Fruit fly (Drosophila melanogaster) whole organism, embryonic: ENCODE results near the gene CG34276.
A peak's percentile ranks its signal among the peaks of the same experiment; 100 is the strongest.

Source experiments
- Adf1 ChIP-seq: fragments of 200-800 bp; sonication (Bioruptor generic); IDR thresholded peaks from 2 replicates; pipeline ENCODE4 v1.3.6; 2022; ENCODE audit warnings: missing biosample characterization, missing genetic modification characterization
- CG10543 ChIP-seq: fragments of 200-800 bp; sonication (Bioruptor generic); optimal IDR thresholded peaks from 3 replicates; lab custom pipeline; 2017; ENCODE audit warnings: missing biosample characterization, mild to moderate bottlenecking, missing genetic modification characterization, moderate library complexity
- CG10654 ChIP-seq: fragments of 200-800 bp; sonication (Bioruptor generic); optimal IDR thresholded peaks from 2 replicates; lab custom pipeline; 2016; ENCODE audit warnings: missing biosample characterization, missing genetic modification characterization
- CG12219 ChIP-seq: fragments of 200-800 bp; sonication (Bioruptor generic); optimal IDR thresholded peaks from 3 replicates; lab custom pipeline; 2018; ENCODE audit warnings: missing biosample characterization, mild to moderate bottlenecking, missing genetic modification characterization
- CG14860 ChIP-seq: fragments of 200-800 bp; sonication (Bioruptor generic); IDR thresholded peaks from 3 replicates; pipeline ENCODE4 v1.3.6; 2022; ENCODE audit warnings: missing biosample characterization, missing genetic modification characterization; ENCODE audit not compliant: partially characterized antibody
- CG1603 ChIP-seq: fragments of 200-800 bp; sonication (Bioruptor generic); optimal IDR thresholded peaks from 2 replicates; lab custom pipeline; 2019; ENCODE audit warnings: missing biosample characterization, mild to moderate bottlenecking, missing genetic modification characterization, moderate library complexity
- CG2129 ChIP-seq: fragments of 200-800 bp; sonication (Bioruptor generic); IDR thresholded peaks from 2 replicates; pipeline ENCODE4 v1.3.6; 2022; ENCODE audit warnings: missing biosample characterization, missing genetic modification characterization; ENCODE audit not compliant: partially characterized antibody
- CG31388 ChIP-seq: fragments of 200-800 bp; sonication (Bioruptor generic); optimal IDR thresholded peaks from 2 replicates; lab custom pipeline; 2016; ENCODE audit warnings: missing biosample characterization, missing genetic modification characterization
- CG31441 ChIP-seq: fragments of 200-800 bp; sonication (Bioruptor generic); IDR thresholded peaks from 2 replicates; pipeline ENCODE4 v1.3.6; 2022; ENCODE audit warnings: missing biosample characterization, missing genetic modification characterization
- CG3281 ChIP-seq: fragments of 200-800 bp; sonication (Bioruptor generic); optimal IDR thresholded peaks from 3 replicates; lab custom pipeline; 2017; ENCODE audit warnings: missing biosample characterization, mild to moderate bottlenecking, missing genetic modification characterization
- CG3407 ChIP-seq: fragments of 200-800 bp; sonication (Bioruptor generic); optimal IDR thresholded peaks from 2 replicates; lab custom pipeline; 2018; ENCODE audit warnings: missing biosample characterization, mild to moderate bottlenecking, missing genetic modification characterization
- CG3847 ChIP-seq: fragments of 200-800 bp; sonication (Bioruptor generic); IDR thresholded peaks from 2 replicates; pipeline ENCODE4 v1.3.6; 2022; ENCODE audit warnings: missing biosample characterization, missing genetic modification characterization
- CG4820 ChIP-seq: fragments of 200-800 bp; sonication (Bioruptor generic); optimal IDR thresholded peaks from 3 replicates; lab custom pipeline; 2016; ENCODE audit warnings: missing biosample characterization, missing genetic modification characterization
- CG7745 ChIP-seq: fragments of 200-800 bp; sonication (Bioruptor generic); optimal IDR thresholded peaks from 2 replicates; lab custom pipeline; 2018; ENCODE audit warnings: missing biosample characterization, mild to moderate bottlenecking, missing genetic modification characterization, moderate library complexity
- CG8089 ChIP-seq: fragments of 200-800 bp; sonication (Bioruptor generic); optimal IDR thresholded peaks from 3 replicates; lab custom pipeline; 2016; ENCODE audit warnings: missing biosample characterization, missing genetic modification characterization
- CHES-1-like ChIP-seq: fragments of 200-800 bp; sonication (Bioruptor generic); optimal IDR thresholded peaks from 2 replicates; lab custom pipeline; 2016; ENCODE audit warnings: missing biosample characterization, missing genetic modification characterization
- Doc2 ChIP-seq: fragments of 200-800 bp; sonication (Bioruptor generic); IDR thresholded peaks from 2 replicates; pipeline ENCODE4 v1.3.6; 2022; ENCODE audit warnings: missing biosample characterization, missing genetic modification characterization
- HLH3B ChIP-seq: fragments of 200-800 bp; sonication (Bioruptor generic); IDR thresholded peaks from 2 replicates; pipeline ENCODE4 v1.3.6; 2022; ENCODE audit warnings: missing biosample characterization, missing genetic modification characterization
- Hsf ChIP-seq: fragments of 200-800 bp; sonication (Bioruptor generic); optimal IDR thresholded peaks from 3 replicates; lab custom pipeline; 2016; ENCODE audit warnings: missing biosample characterization, missing genetic modification characterization
- Lhr ChIP-seq: fragments of 200-800 bp; sonication (Bioruptor generic); optimal IDR thresholded peaks from 3 replicates; lab custom pipeline; 2017; ENCODE audit warnings: mild to moderate bottlenecking, missing biosample characterization, missing genetic modification reagents, missing genetic modification characterization
- Max ChIP-seq: fragments of 200-800 bp; sonication (Bioruptor generic); optimal IDR thresholded peaks from 2 replicates; lab custom pipeline; 2016; ENCODE audit warnings: missing biosample characterization, mild to moderate bottlenecking, missing genetic modification characterization
- Mrtf ChIP-seq: fragments of 200-800 bp; sonication (Bioruptor generic); IDR thresholded peaks from 3 replicates; pipeline ENCODE4 v1.3.6; 2022; ENCODE audit warnings: missing biosample characterization, missing genetic modification characterization
- NFAT ChIP-seq: fragments of 200-800 bp; sonication (Bioruptor generic); IDR thresholded peaks from 2 replicates; pipeline ENCODE4 v1.3.6; 2022; ENCODE audit warnings: missing biosample characterization, missing genetic modification characterization
- Oli ChIP-seq: fragments of 200-800 bp; sonication (Bioruptor generic); optimal IDR thresholded peaks from 2 replicates; lab custom pipeline; 2018; ENCODE audit warnings: missing biosample characterization, mild to moderate bottlenecking, missing genetic modification characterization, moderate library complexity
- Sox100B ChIP-seq: fragments of 200-800 bp; sonication (Bioruptor generic); optimal IDR thresholded peaks from 3 replicates; lab custom pipeline; 2018; ENCODE audit warnings: missing biosample characterization, mild to moderate bottlenecking, missing genetic modification characterization
- Sox102F ChIP-seq: fragments of 200-800 bp; sonication (Bioruptor generic); optimal IDR thresholded peaks from 2 replicates; lab custom pipeline; 2018; ENCODE audit warnings: missing biosample characterization, mild to moderate bottlenecking, missing genetic modification characterization, moderate library complexity
- Xbp1 ChIP-seq: fragments of 200-800 bp; sonication (Bioruptor generic); optimal IDR thresholded peaks from 3 replicates; lab custom pipeline; 2016; ENCODE audit warnings: missing biosample characterization, mild to moderate bottlenecking, missing genetic modification characterization
- ap ChIP-seq: fragments of 200-800 bp; sonication (Bioruptor generic); IDR thresholded peaks from 2 replicates; pipeline ENCODE4 v1.3.6; 2022; ENCODE audit warnings: missing biosample characterization, missing genetic modification characterization
- ash1 ChIP-seq: fragments of 200-800 bp; sonication (Bioruptor generic); optimal IDR thresholded peaks from 2 replicates; lab custom pipeline; 2018; ENCODE audit warnings: missing biosample characterization, mild to moderate bottlenecking, missing genetic modification characterization
- az2 ChIP-seq: fragments of 200-800 bp; sonication (Bioruptor generic); optimal IDR thresholded peaks from 3 replicates; lab custom pipeline; 2016; ENCODE audit warnings: missing biosample characterization, missing genetic modification characterization
- bigmax ChIP-seq: fragments of 200-800 bp; sonication (Bioruptor generic); optimal IDR thresholded peaks from 2 replicates; lab custom pipeline; 2018; ENCODE audit warnings: missing biosample characterization, mild to moderate bottlenecking, missing genetic modification characterization
- br ChIP-seq: fragments of >200 bp; optimal IDR thresholded peaks from 2 replicates; lab custom pipeline; 2017
- chinmo ChIP-seq: fragments of 200-800 bp; sonication (Bioruptor generic); IDR thresholded peaks from 4 replicates; pipeline ENCODE4 v1.3.6; 2022; ENCODE audit warnings: missing biosample characterization, missing genetic modification characterization; ENCODE audit not compliant: partially characterized antibody
- da ChIP-seq: fragments of 200-800 bp; sonication (Bioruptor generic); optimal IDR thresholded peaks from 2 replicates; lab custom pipeline; 2016; ENCODE audit warnings: missing biosample characterization, missing genetic modification characterization
- ewg ChIP-seq: fragments of 200-800 bp; sonication (Bioruptor generic); optimal IDR thresholded peaks from 3 replicates; lab custom pipeline; 2017; ENCODE audit warnings: mild to moderate bottlenecking, missing biosample characterization, missing genetic modification reagents, missing genetic modification characterization
- exex ChIP-seq: fragments of 200-800 bp; sonication (Bioruptor generic); optimal IDR thresholded peaks from 4 replicates; lab custom pipeline; 2018; ENCODE audit warnings: missing biosample characterization, mild to moderate bottlenecking, missing genetic modification characterization, moderate library complexity
- fru ChIP-seq: fragments of >200 bp; optimal IDR thresholded peaks from 2 replicates; lab custom pipeline; 2017
- ftz-f1 ChIP-seq: fragments of 200-800 bp; sonication (Bioruptor generic); optimal IDR thresholded peaks from 2 replicates; lab custom pipeline; 2016; ENCODE audit warnings: missing biosample characterization, missing genetic modification characterization
- gcm ChIP-seq: fragments of 200-800 bp; sonication (Bioruptor generic); optimal IDR thresholded peaks from 2 replicates; lab custom pipeline; 2019; ENCODE audit warnings: missing biosample characterization, mild to moderate bottlenecking, missing genetic modification characterization, moderate library complexity
- gem ChIP-seq: fragments of 200-800 bp; sonication (Bioruptor generic); optimal IDR thresholded peaks from 2 replicates; lab custom pipeline; 2019; ENCODE audit warnings: missing biosample characterization, mild to moderate bottlenecking, missing genetic modification characterization, moderate library complexity
- ham ChIP-seq: fragments of 200-800 bp; sonication (Bioruptor generic); IDR thresholded peaks from 2 replicates; pipeline ENCODE4 v1.3.6; 2022; ENCODE audit warnings: missing biosample characterization, missing genetic modification characterization
- hbn ChIP-seq: fragments of 200-800 bp; sonication (Bioruptor generic); IDR thresholded peaks from 2 replicates; pipeline ENCODE4 v1.3.6; 2022; ENCODE audit warnings: missing biosample characterization, missing genetic modification characterization; ENCODE audit not compliant: partially characterized antibody
- ind ChIP-seq: fragments of 200-800 bp; sonication (Bioruptor generic); optimal IDR thresholded peaks from 3 replicates; lab custom pipeline; 2016; ENCODE audit warnings: missing biosample characterization, missing genetic modification characterization
- inv ChIP-seq: fragments of 200-800 bp; sonication (Bioruptor generic); IDR thresholded peaks from 2 replicates; pipeline ENCODE4 v1.3.6; 2022; ENCODE audit warnings: missing biosample characterization, missing genetic modification characterization; ENCODE audit not compliant: partially characterized antibody
- jumu ChIP-seq: fragments of 200-800 bp; sonication (Bioruptor generic); optimal IDR thresholded peaks from 3 replicates; lab custom pipeline; 2016; ENCODE audit warnings: missing biosample characterization, missing genetic modification characterization
- ken ChIP-seq: fragments of 200-800 bp; sonication (Bioruptor generic); IDR thresholded peaks from 3 replicates; pipeline ENCODE4 v1.3.6; 2022; ENCODE audit warnings: missing biosample characterization, missing genetic modification characterization
- klu ChIP-seq: fragments of 200-800 bp; sonication (Bioruptor generic); IDR thresholded peaks from 2 replicates; pipeline ENCODE4 v1.3.6; 2022; ENCODE audit warnings: missing biosample characterization, missing genetic modification characterization
- pho ChIP-seq: fragments of 200-800 bp; sonication (Bioruptor generic); optimal IDR thresholded peaks from 2 replicates; lab custom pipeline; 2016; ENCODE audit warnings: missing biosample characterization, missing genetic modification characterization
- pum ChIP-seq: fragments of 200-800 bp; sonication (Bioruptor generic); optimal IDR thresholded peaks from 2 replicates; lab custom pipeline; 2016; ENCODE audit warnings: missing biosample characterization, missing genetic modification characterization
- repo ChIP-seq: fragments of 200-800 bp; sonication (Bioruptor generic); optimal IDR thresholded peaks from 2 replicates; lab custom pipeline; 2016; ENCODE audit warnings: missing biosample characterization, missing genetic modification characterization
- slbo ChIP-seq: fragments of 200-800 bp; sonication (Bioruptor generic); IDR thresholded peaks from 2 replicates; pipeline ENCODE4 v1.3.6; 2022; ENCODE audit warnings: missing biosample characterization, missing genetic modification characterization
- tin ChIP-seq: fragments of 200-800 bp; sonication (Bioruptor generic); optimal IDR thresholded peaks from 3 replicates; lab custom pipeline; 2016; ENCODE audit warnings: missing biosample characterization, missing genetic modification characterization
- tio ChIP-seq: fragments of 200-800 bp; sonication (Bioruptor generic); optimal IDR thresholded peaks from 2 replicates; lab custom pipeline; 2017; ENCODE audit warnings: missing biosample characterization, missing genetic modification characterization, inconsistent platforms

The CG34276 gene

dm6 chr3R:15973488-15973975 is 48.1 kb downstream of the CG34276 start (continued):
- TF ChIP-seq Oli (tag; lab: Kevin White, UChicago), result no peak
- TF ChIP-seq CG2129 (GFP tag; lab: Robert Waterston, UW), result no peak
- no peak for TF ChIP-seq Hsf (GFP tag; lab: Kevin White, UChicago)
- no peak for TF ChIP-seq ind (GFP tag; lab: Kevin White, UChicago)
- TF ChIP-seq exex (tag; lab: Kevin White, UChicago), result peak; percentile 71
- TF ChIP-seq CG3281, result no peak
- peak; percentile 56 for TF ChIP-seq da (GFP tag; lab: Kevin White, UChicago)
- no peak for TF ChIP-seq Mrtf (GFP tag; lab: Robert Waterston, UW)
- no peak for TF ChIP-seq az2 (GFP tag; lab: Kevin White, UChicago)
- TF ChIP-seq CG14860, result no peak
- TF ChIP-seq bigmax (GFP tag; lab: Kevin White, UChicago), result no peak
- TF ChIP-seq ash1, result no peak
- TF ChIP-seq Lhr (GFP tag; lab: Kevin White, UChicago), result no peak
- no peak for TF ChIP-seq gcm
- TF ChIP-seq CG3407, result no peak
- no peak for TF ChIP-seq ken (GFP tag; lab: Robert Waterston, UW)
- no peak for TF ChIP-seq fru (lab: Kevin White, UChicago)
- no peak for TF ChIP-seq gem
- TF ChIP-seq br (lab: Kevin White, UChicago), result no peak
- no peak for TF ChIP-seq klu (GFP tag; lab: Robert Waterston, UW)
- no peak for TF ChIP-seq CG7745 (tag; lab: Kevin White, UChicago)
- peak; percentile 52 for TF ChIP-seq jumu (GFP tag; lab: Kevin White, UChicago)
- TF ChIP-seq Xbp1, result no peak
- no peak for TF ChIP-seq CG31388 (GFP tag; lab: Kevin White, UChicago)
- no peak for TF ChIP-seq ham (GFP tag; lab: Robert Waterston, UW)
- peak; percentile 72 for TF ChIP-seq CHES-1-like (GFP tag; lab: Kevin White, UChicago)
- no peak for TF ChIP-seq Doc2 (GFP tag; lab: Robert Waterston, UW)
- TF ChIP-seq NFAT (GFP tag; lab: Robert Waterston, UW), result no peak
- peak; percentile 69 for TF ChIP-seq CG10543
- no peak for TF ChIP-seq inv
- TF ChIP-seq pum (GFP tag; lab: Kevin White, UChicago), result peak; percentile 28
- no peak for TF ChIP-seq ap (GFP tag; lab: Robert Waterston, UW)
- TF ChIP-seq CG31441 (GFP tag; lab: Robert Waterston, UW), result no peak
- TF ChIP-seq pho, result no peak
- peak; percentile 100 for TF ChIP-seq ewg (GFP tag; lab: Kevin White, UChicago)
- TF ChIP-seq CG1603, result peak; percentile 0
- TF ChIP-seq repo (GFP tag; lab: Kevin White, UChicago), result peak; percentile 39
- no peak for TF ChIP-seq HLH3B (GFP tag; lab: Robert Waterston, UW)
- no peak for TF ChIP-seq tio (GFP tag; lab: Kevin White, UChicago)
- no peak for TF ChIP-seq Adf1
- TF ChIP-seq hbn (GFP tag; lab: Robert Waterston, UW), result no peak
- no peak for TF ChIP-seq chinmo (GFP tag; lab: Robert Waterston, UW)
- TF ChIP-seq CG3847, result no peak
- peak; percentile 43 for TF ChIP-seq Max
- TF ChIP-seq Sox102F (GFP tag; lab: Kevin White, UChicago), result no peak
- no peak for TF ChIP-seq CG10654 (GFP tag; lab: Kevin White, UChicago)
- no peak for TF ChIP-seq slbo (GFP tag; lab: Robert Waterston, UW)
- TF ChIP-seq CG4820, result no peak
- TF ChIP-seq Sox100B (GFP tag; lab: Kevin White, UChicago), result no peak
- no peak for TF ChIP-seq ftz-f1 (GFP tag; lab: Kevin White, UChicago)
- no peak for TF ChIP-seq tin (GFP tag; lab: Kevin White, UChicago)
- no peak for TF ChIP-seq CG12219 (GFP tag; lab: Kevin White, UChicago)
- peak; percentile 2 for TF ChIP-seq CG8089 (GFP tag; lab: Kevin White, UChicago)
